Worm (Caenorhabditis elegans): ENCODE measurements around the gene C35A5.5.

C35A5.5 gene

ce11 chrV:10536808-10537207 lies 31.2 kb downstream of the C35A5.5 start:
- TF ChIP-seq ztf-23 (GFP tag; IDR thresholded peaks at IDR 0.05) (peak; percentile 94), T22C8.4 (GFP tag; IDR thresholded peaks at IDR 0.05) (no peak), med-1 (GFP tag; optimal IDR thresholded peaks at IDR 0.05; ENCODE audit: insufficient read depth) (peak; percentile 1), klf-2 (GFP tag; conservative IDR thresholded peaks at IDR 0.05) (no peak), cog-1 (tag; optimal IDR thresholded peaks at IDR 0.05) (peak; percentile 58)

- no peak for TF ChIP-seq cog-1 (tag; optimal IDR thresholded peaks at IDR 0.05)
- TF ChIP-seq ref-1 (GFP tag; conservative IDR thresholded peaks at IDR 0.05) = no peak
- TF ChIP-seq tab-1 (GFP tag; IDR thresholded peaks at IDR 0.05) = no peak
- no peak for TF ChIP-seq med-1 (GFP tag; optimal IDR thresholded peaks at IDR 0.05; ENCODE audit: insufficient read depth)
- TF ChIP-seq T22C8.4 (GFP tag; IDR thresholded peaks at IDR 0.05) = no peak
- TF ChIP-seq ztf-29 (GFP tag; IDR thresholded peaks at IDR 0.05) = no peak
- no peak for TF ChIP-seq klf-2 (GFP tag; conservative IDR thresholded peaks at IDR 0.05)
Measured at ce11 chrV:10539114-10539513, 33.5 kb downstream of the C35A5.5 start, which contains the start of gene F25D1.8. Gene F25D1.8, plus strand, starts transcription at chrV:10539414.

- no peak for TF ChIP-seq klf-2 (GFP tag; conservative IDR thresholded peaks at IDR 0.05)
Measured at ce11 chrV:10540024-10540423, 34.4 kb downstream of the C35A5.5 start, which contains the start of gene degt-1. Gene degt-1, plus strand, starts transcription at chrV:10540324.

ce11 chrV:10546749-10547148 lies 41.1 kb downstream of the C35A5.5 start, which contains the start of gene F25D1.5:
Gene F25D1.5, minus strand, starts transcription at chrV:10546783.
- no peak for TF ChIP-seq ref-1 (GFP tag; conservative IDR thresholded peaks at IDR 0.05)
- TF ChIP-seq med-1 (GFP tag; optimal IDR thresholded peaks at IDR 0.05; ENCODE audit: insufficient read depth) = no peak
- no peak for TF ChIP-seq flt-1 (GFP tag; IDR thresholded peaks at IDR 0.05)
- TF ChIP-seq ztf-23 (GFP tag; IDR thresholded peaks at IDR 0.05) = no peak
- TF ChIP-seq klf-2 (GFP tag; conservative IDR thresholded peaks at IDR 0.05) = no peak
- TF ChIP-seq cog-1 (tag; optimal IDR thresholded peaks at IDR 0.05) = no peak
- TF ChIP-seq T22C8.4 (GFP tag; IDR thresholded peaks at IDR 0.05) = no peak
- no peak for TF ChIP-seq ztf-29 (GFP tag; IDR thresholded peaks at IDR 0.05)
- no peak for TF ChIP-seq tab-1 (GFP tag; IDR thresholded peaks at IDR 0.05)

ce11 chrV:10548981-10549380 lies 43.3 kb downstream of the C35A5.5 start, which contains the start of gene srd-34:
Gene srd-34, minus strand, starts transcription at chrV:10549081.
- TF ChIP-seq cog-1 (tag; optimal IDR thresholded peaks at IDR 0.05) = no peak
- no peak for TF ChIP-seq flt-1 (GFP tag; IDR thresholded peaks at IDR 0.05)
- no peak for TF ChIP-seq med-1 (GFP tag; optimal IDR thresholded peaks at IDR 0.05; ENCODE audit: insufficient read depth)
- no peak for TF ChIP-seq tab-1 (GFP tag; IDR thresholded peaks at IDR 0.05)
- no peak for TF ChIP-seq ref-1 (GFP tag; conservative IDR thresholded peaks at IDR 0.05)
- TF ChIP-seq klf-2 (GFP tag; conservative IDR thresholded peaks at IDR 0.05) = no peak
- TF ChIP-seq T22C8.4 (GFP tag; IDR thresholded peaks at IDR 0.05) = no peak
- TF ChIP-seq ztf-23 (GFP tag; IDR thresholded peaks at IDR 0.05) = no peak
- TF ChIP-seq ztf-29 (GFP tag; IDR thresholded peaks at IDR 0.05) = no peak

ce11 chrV:10549717-10550116 lies 44.1 kb downstream of the C35A5.5 start, which contains the start of gene F32G8.2:
Gene F32G8.2, plus strand, starts transcription at chrV:10550017.
- no peak for TF ChIP-seq cog-1 (tag; optimal IDR thresholded peaks at IDR 0.05)
- no peak for TF ChIP-seq med-1 (GFP tag; optimal IDR thresholded peaks at IDR 0.05; ENCODE audit: insufficient read depth)
- no peak for TF ChIP-seq T22C8.4 (GFP tag; IDR thresholded peaks at IDR 0.05)
- TF ChIP-seq klf-2 (GFP tag; conservative IDR thresholded peaks at IDR 0.05) = no peak
- TF ChIP-seq tab-1 (GFP tag; IDR thresholded peaks at IDR 0.05) = no peak
- no peak for TF ChIP-seq ztf-29 (GFP tag; IDR thresholded peaks at IDR 0.05)
- TF ChIP-seq ref-1 (GFP tag; conservative IDR thresholded peaks at IDR 0.05) = no peak
- TF ChIP-seq flt-1 (GFP tag; IDR thresholded peaks at IDR 0.05) = no peak
- TF ChIP-seq ztf-23 (GFP tag; IDR thresholded peaks at IDR 0.05) = no peak

- TF ChIP-seq ztf-23 (GFP tag; IDR thresholded peaks at IDR 0.05) (no peak), med-1 (GFP tag; optimal IDR thresholded peaks at IDR 0.05; ENCODE audit: insufficient read depth) (no peak), tab-1 (GFP tag; IDR thresholded peaks at IDR 0.05) (no peak), flt-1 (GFP tag; IDR thresholded peaks at IDR 0.05) (no peak), cog-1 (tag; optimal IDR thresholded peaks at IDR 0.05) (no peak), ref-1 (GFP tag; conservative IDR thresholded peaks at IDR 0.05) (no peak), T22C8.4 (GFP tag; IDR thresholded peaks at IDR 0.05) (no peak), klf-2 (GFP tag; conservative IDR thresholded peaks at IDR 0.05) (no peak), ztf-29 (GFP tag; IDR thresholded peaks at IDR 0.05) (no peak)
Measured at ce11 chrV:10555239-10555638, 49.6 kb downstream of the C35A5.5 start, which contains the start of gene F32G8.3. Gene F32G8.3, minus strand, starts transcription at chrV:10555339.

ce11 chrV:10556362-10556761 lies 50.7 kb downstream of the C35A5.5 start:
- no peak for TF ChIP-seq T22C8.4 (GFP tag; IDR thresholded peaks at IDR 0.05)

ce11 chrV:10557094-10557493 lies 51.4 kb downstream of the C35A5.5 start:
- TF ChIP-seq cog-1 (tag; optimal IDR thresholded peaks at IDR 0.05) (no peak), med-1 (GFP tag; optimal IDR thresholded peaks at IDR 0.05; ENCODE audit: insufficient read depth) (no peak), ref-1 (GFP tag; conservative IDR thresholded peaks at IDR 0.05) (no peak), ztf-23 (GFP tag; IDR thresholded peaks at IDR 0.05) (no peak), klf-2 (GFP tag; conservative IDR thresholded peaks at IDR 0.05) (no peak), T22C8.4 (GFP tag; IDR thresholded peaks at IDR 0.05) (no peak), tab-1 (GFP tag; IDR thresholded peaks at IDR 0.05) (no peak), flt-1 (GFP tag; IDR thresholded peaks at IDR 0.05) (no peak), ztf-29 (GFP tag; IDR thresholded peaks at IDR 0.05) (no peak)

ce11 chrV:10557676-10558075 lies 52.0 kb downstream of the C35A5.5 start, which contains the start of gene best-14:
Gene best-14, plus strand, starts transcription at chrV:10557976.
- no peak for TF ChIP-seq ztf-29 (GFP tag; IDR thresholded peaks at IDR 0.05)
- TF ChIP-seq med-1 (GFP tag; optimal IDR thresholded peaks at IDR 0.05; ENCODE audit: insufficient read depth) = no peak
- no peak for TF ChIP-seq T22C8.4 (GFP tag; IDR thresholded peaks at IDR 0.05)
- TF ChIP-seq klf-2 (GFP tag; conservative IDR thresholded peaks at IDR 0.05) = no peak
- TF ChIP-seq ztf-23 (GFP tag; IDR thresholded peaks at IDR 0.05) = no peak
- TF ChIP-seq flt-1 (GFP tag; IDR thresholded peaks at IDR 0.05) = no peak
- TF ChIP-seq tab-1 (GFP tag; IDR thresholded peaks at IDR 0.05) = no peak
- no peak for TF ChIP-seq cog-1 (tag; optimal IDR thresholded peaks at IDR 0.05)
